Fruit fly (Drosophila melanogaster) whole organism, embryonic: ENCODE data around the gene CG15717.

Experiments
- Antp ChIP-seq: fragments of 200-800 bp; sonication (Bioruptor generic); optimal IDR thresholded peaks from 3 replicates; lab custom pipeline; 2016; ENCODE audit warnings: missing biosample characterization, missing genetic modification characterization
- Awh ChIP-seq: fragments of 200-800 bp; sonication (Bioruptor generic); IDR thresholded peaks from 2 replicates; pipeline ENCODE4, ENCODE4 v1.3.6; 2022; ENCODE audit warnings: missing biosample characterization, missing genetic modification characterization
- Blimp-1 ChIP-seq: fragments of 200-800 bp; sonication (Bioruptor generic); optimal IDR thresholded peaks from 3 replicates; lab custom pipeline; 2018; ENCODE audit warnings: missing biosample characterization, missing genetic modification characterization, mild to moderate bottlenecking, moderate library complexity, missing genetic modification reagents
- CG10147 ChIP-seq: fragments of 200-800 bp; sonication (Bioruptor generic); optimal IDR thresholded peaks from 2 replicates; lab custom pipeline; 2019; ENCODE audit warnings: missing biosample characterization, mild to moderate bottlenecking, missing genetic modification characterization, moderate library complexity
- CG1024 ChIP-seq: fragments of 200-800 bp; sonication (Bioruptor generic); IDR thresholded peaks from 2 replicates; pipeline ENCODE4 v1.3.6; 2022; ENCODE audit warnings: missing biosample characterization, missing genetic modification characterization
- CG11398 ChIP-seq: fragments of 200-800 bp; sonication (Bioruptor generic); optimal IDR thresholded peaks from 2 replicates; lab custom pipeline; 2016; ENCODE audit warnings: missing biosample characterization, missing genetic modification characterization
- CG12104 ChIP-seq: fragments of 200-800 bp; sonication (Bioruptor generic); optimal IDR thresholded peaks from 3 replicates; lab custom pipeline; 2016; ENCODE audit warnings: missing biosample characterization, missing genetic modification characterization
- CG13894 ChIP-seq: fragments of 200-800 bp; sonication (Bioruptor generic); optimal IDR thresholded peaks from 3 replicates; lab custom pipeline; 2018; ENCODE audit warnings: missing biosample characterization, mild to moderate bottlenecking, missing genetic modification characterization, moderate library complexity
- CG2199 ChIP-seq: fragments of 200-800 bp; sonication (Bioruptor generic); IDR thresholded peaks from 3 replicates; pipeline ENCODE4 v1.3.6; 2022; ENCODE audit warnings: missing biosample characterization, missing genetic modification characterization
- CG2889 ChIP-seq: fragments of 200-800 bp; sonication (Bioruptor generic); IDR thresholded peaks from 3 replicates; pipeline ENCODE4 v1.3.6; 2022; ENCODE audit warnings: missing biosample characterization, missing genetic modification characterization
- CG32532 ChIP-seq: fragments of 200-800 bp; sonication (Bioruptor generic); IDR thresholded peaks from 2 replicates; pipeline ENCODE4 v1.3.6; 2022; ENCODE audit warnings: missing biosample characterization, missing genetic modification characterization
- CG33557 ChIP-seq: fragments of 200-800 bp; sonication (Bioruptor generic); optimal IDR thresholded peaks from 2 replicates; lab custom pipeline; 2019; ENCODE audit warnings: missing biosample characterization, mild to moderate bottlenecking, missing genetic modification characterization, moderate library complexity
- CG4282 ChIP-seq: fragments of 200-800 bp; sonication (Bioruptor generic); optimal IDR thresholded peaks from 2 replicates; lab custom pipeline; 2016; ENCODE audit warnings: missing biosample characterization, missing genetic modification characterization
- CG9215 ChIP-seq: fragments of 200-800 bp; sonication (Bioruptor generic); IDR thresholded peaks from 2 replicates; pipeline ENCODE4 v1.3.6; 2022; ENCODE audit warnings: missing biosample characterization, missing genetic modification characterization
- CG9727 ChIP-seq: fragments of 200-800 bp; sonication (Bioruptor generic); optimal IDR thresholded peaks from 3 replicates; lab custom pipeline; 2017; ENCODE audit warnings: missing biosample characterization, mild to moderate bottlenecking, missing genetic modification characterization
- CG9932 ChIP-seq: fragments of 200-800 bp; sonication (Bioruptor generic); IDR thresholded peaks from 2 replicates; pipeline ENCODE4 v1.3.6; 2022; ENCODE audit warnings: missing biosample characterization, missing genetic modification characterization
- CTCF ChIP-seq: fragments of 200-800 bp; sonication (Bioruptor generic); optimal IDR thresholded peaks from 2 replicates; lab custom pipeline; 2017; ENCODE audit warnings: missing biosample characterization, mild to moderate bottlenecking, missing genetic modification characterization, moderate library complexity
- D19A ChIP-seq: fragments of 200-800 bp; optimal IDR thresholded peaks from 3 replicates; lab custom pipeline; 2019; ENCODE audit warnings: missing biosample characterization, mild to moderate bottlenecking, missing genetic modification characterization, moderate library complexity
- Deaf1 ChIP-seq: fragments of 200-800 bp; optimal IDR thresholded peaks from 3 replicates; lab custom pipeline; 2019; ENCODE audit warnings: missing biosample characterization, mild to moderate bottlenecking, missing genetic modification characterization, moderate library complexity
- Dip3 ChIP-seq: fragments of 200-800 bp; sonication (Bioruptor generic); optimal IDR thresholded peaks from 3 replicates; lab custom pipeline; 2016; ENCODE audit warnings: missing biosample characterization, missing genetic modification characterization
- E2f2 ChIP-seq: fragments of 200-800 bp; sonication (Bioruptor generic); IDR thresholded peaks from 2 replicates; pipeline ENCODE4 v1.3.6; 2022; ENCODE audit warnings: missing biosample characterization, missing genetic modification characterization
- HLH4C ChIP-seq: fragments of 200-800 bp; sonication (Bioruptor generic); IDR thresholded peaks from 3 replicates; pipeline ENCODE4 v1.3.6; 2022; ENCODE audit warnings: missing biosample characterization, missing genetic modification characterization; ENCODE audit not compliant: partially characterized antibody
- HLHmδ ChIP-seq: fragments of 200-800 bp; sonication (Bioruptor generic); optimal IDR thresholded peaks from 2 replicates; lab custom pipeline; 2018; ENCODE audit warnings: missing biosample characterization, mild to moderate bottlenecking, missing genetic modification characterization, moderate library complexity
- Hand ChIP-seq: fragments of 200-800 bp; sonication (Bioruptor generic); optimal IDR thresholded peaks from 2 replicates; lab custom pipeline; 2017; ENCODE audit warnings: mild to moderate bottlenecking, missing biosample characterization, missing genetic modification reagents, missing genetic modification characterization
- Hmr ChIP-seq: fragments of 200-800 bp; sonication (Bioruptor generic); optimal IDR thresholded peaks from 3 replicates; lab custom pipeline; 2017; ENCODE audit warnings: mild to moderate bottlenecking, missing biosample characterization, missing genetic modification reagents, missing genetic modification characterization
- MBD-R2 ChIP-seq: fragments of 200-800 bp; sonication (Bioruptor generic); IDR thresholded peaks from 2 replicates; pipeline ENCODE4 v1.3.6; 2022; ENCODE audit warnings: missing biosample characterization, missing genetic modification characterization
- Med ChIP-seq: fragments of 200-800 bp; sonication (Bioruptor generic); peaks from one replicate; lab custom pipeline; 2016; ENCODE audit warnings: missing biosample characterization, missing genetic modification characterization, mild to moderate bottlenecking, inconsistent platforms, moderate library complexity
- NFAT ChIP-seq: fragments of 200-800 bp; sonication (Bioruptor generic); IDR thresholded peaks from 2 replicates; pipeline ENCODE4 v1.3.6; 2022; ENCODE audit warnings: missing biosample characterization, missing genetic modification characterization
- Stat92E ChIP-seq, 3 experiments: fragments of >200 bp in 2 of 3; fragments of 200-800 bp in 1 of 3; sonication (Bioruptor generic) in 1 of 3; optimal IDR thresholded peaks; 2 replicates each; lab custom pipeline; 2017 to 2019; ENCODE audit warnings: missing biosample characterization in 3 of 3, missing genetic modification characterization in 3 of 3, mild to moderate bottlenecking in 1 of 3, moderate library complexity in 1 of 3
- TFAM ChIP-seq: fragments of 200-800 bp; sonication (Bioruptor generic); optimal IDR thresholded peaks from 2 replicates; lab custom pipeline; 2017; ENCODE audit warnings: missing biosample characterization, missing genetic modification characterization, inconsistent platforms
- emc ChIP-seq: fragments of 200-800 bp; sonication (Bioruptor generic); optimal IDR thresholded peaks from 2 replicates; lab custom pipeline; 2016; ENCODE audit warnings: missing biosample characterization, missing genetic modification characterization
- fd96Cb ChIP-seq: fragments of 200-800 bp; sonication (Bioruptor generic); optimal IDR thresholded peaks from 2 replicates; lab custom pipeline; 2018; ENCODE audit warnings: missing biosample characterization, mild to moderate bottlenecking, missing genetic modification characterization, moderate library complexity
- gem ChIP-seq: fragments of 200-800 bp; sonication (Bioruptor generic); optimal IDR thresholded peaks from 2 replicates; lab custom pipeline; 2019; ENCODE audit warnings: missing biosample characterization, mild to moderate bottlenecking, missing genetic modification characterization, moderate library complexity
- hb ChIP-seq: fragments of 200-800 bp; sonication (Bioruptor generic); IDR thresholded peaks from 3 replicates; pipeline ENCODE4 v1.3.6; 2022; ENCODE audit warnings: missing biosample characterization, missing genetic modification characterization; ENCODE audit not compliant: partially characterized antibody
- inv ChIP-seq: fragments of 200-800 bp; sonication (Bioruptor generic); IDR thresholded peaks from 2 replicates; pipeline ENCODE4 v1.3.6; 2022; ENCODE audit warnings: missing biosample characterization, missing genetic modification characterization; ENCODE audit not compliant: partially characterized antibody
- kay ChIP-seq: fragments of 200-800 bp; sonication (Bioruptor generic); optimal IDR thresholded peaks from 2 replicates; lab custom pipeline; 2016; ENCODE audit warnings: missing biosample characterization, missing genetic modification characterization
- luna ChIP-seq: fragments of 200-800 bp; sonication (Bioruptor generic); optimal IDR thresholded peaks from 2 replicates; lab custom pipeline; 2016; ENCODE audit warnings: missing biosample characterization, missing genetic modification characterization
- mld ChIP-seq: fragments of 200-800 bp; sonication (Bioruptor generic); IDR thresholded peaks from 3 replicates; pipeline ENCODE4 v1.3.6; 2022; ENCODE audit warnings: missing biosample characterization, missing genetic modification characterization; ENCODE audit not compliant: partially characterized antibody
- onecut ChIP-seq: fragments of 200-800 bp; sonication (Bioruptor generic); IDR thresholded peaks from 2 replicates; pipeline ENCODE4 v1.3.6; 2022; ENCODE audit warnings: missing biosample characterization, missing genetic modification characterization
- pfk ChIP-seq: fragments of 200-800 bp; sonication (Bioruptor generic); optimal IDR thresholded peaks from 2 replicates; lab custom pipeline; 2018; ENCODE audit warnings: missing biosample characterization, mild to moderate bottlenecking, missing genetic modification characterization, moderate library complexity
- pzg ChIP-seq: fragments of 200-800 bp; sonication (Bioruptor generic); optimal IDR thresholded peaks from 3 replicates; lab custom pipeline; 2018; ENCODE audit warnings: missing biosample characterization, mild to moderate bottlenecking, missing genetic modification characterization, moderate library complexity
- repo ChIP-seq: fragments of 200-800 bp; sonication (Bioruptor generic); optimal IDR thresholded peaks from 2 replicates; lab custom pipeline; 2016; ENCODE audit warnings: missing biosample characterization, missing genetic modification characterization
- sima ChIP-seq: fragments of 200-800 bp; sonication (Bioruptor generic); optimal IDR thresholded peaks from 2 replicates; lab custom pipeline; 2016; ENCODE audit warnings: missing biosample characterization, missing genetic modification characterization
- slbo ChIP-seq: fragments of 200-800 bp; sonication (Bioruptor generic); IDR thresholded peaks from 2 replicates; pipeline ENCODE4 v1.3.6; 2022; ENCODE audit warnings: missing biosample characterization, missing genetic modification characterization
- slp2 ChIP-seq: fragments of 200-800 bp; sonication (Bioruptor generic); optimal IDR thresholded peaks from 2 replicates; lab custom pipeline; 2016; ENCODE audit warnings: missing biosample characterization, missing genetic modification characterization
- sr ChIP-seq: fragments of 200-800 bp; sonication (Bioruptor generic); IDR thresholded peaks from 3 replicates; pipeline ENCODE4 v1.3.6; 2022; ENCODE audit warnings: missing biosample characterization, missing genetic modification characterization
- sug ChIP-seq: fragments of 200-800 bp; optimal IDR thresholded peaks from 2 replicates; lab custom pipeline; 2019; ENCODE audit warnings: missing biosample characterization, mild to moderate bottlenecking, missing genetic modification characterization, moderate library complexity
- tx ChIP-seq: fragments of 200-800 bp; sonication (Bioruptor generic); optimal IDR thresholded peaks from 2 replicates; lab custom pipeline; 2016; ENCODE audit warnings: missing biosample characterization, missing genetic modification characterization
- wek ChIP-seq: fragments of 200-800 bp; sonication (Bioruptor generic); optimal IDR thresholded peaks from 3 replicates; lab custom pipeline; 2018; ENCODE audit warnings: missing biosample characterization, mild to moderate bottlenecking, missing genetic modification characterization, moderate library complexity

CG15717 gene

dm6 chrX:13112238-13112829 is 16.4 kb upstream of the CG15717 start, which contains the start of gene Chpf (continued):
- TF ChIP-seq D19A (tag; lab: Kevin White, UChicago) (no peak), CTCF (GFP tag; lab: Kevin White, UChicago) (no peak), CG33557 (GFP tag; lab: Kevin White, UChicago) (no peak), HLHmδ (GFP tag; lab: Kevin White, UChicago) (no peak), CG4282 (GFP tag; lab: Kevin White, UChicago) (no peak), Hand (no peak), fd96Cb (no peak), Med (GFP tag; lab: Kevin White, UChicago) (peak; percentile 87), CG9215 (GFP tag; lab: Robert Waterston, UW) (no peak), slp2 (no peak), tx (GFP tag; lab: Kevin White, UChicago) (no peak), NFAT (GFP tag; lab: Robert Waterston, UW) (0 out of 2 replicates have a peak, but pooled peaks have one; percentile 20), repo (no peak), sima (GFP tag; lab: Kevin White, UChicago) (no peak), CG2199 (no peak), CG9932 (GFP tag; lab: Robert Waterston, UW) (peak; percentile 49; the same call in 1 of the 2 replicates), HLH4C (GFP tag; lab: Robert Waterston, UW) (peak; percentile 86), Hmr (no peak), sr (GFP tag; lab: Robert Waterston, UW) (no peak), CG9727 (GFP tag; lab: Kevin White, UChicago) (no peak), CG32532 (no peak; the same call in 1 of the 2 replicates), gem (no peak), onecut (GFP tag; lab: Robert Waterston, UW) (no peak), Deaf1 (tag; lab: Kevin White, UChicago) (no peak), inv (GFP tag; lab: Robert Waterston, UW) (peak; percentile 79), E2f2 (GFP tag; lab: Robert Waterston, UW) (peak; percentile 81), Dip3 (GFP tag; lab: Kevin White, UChicago) (no peak), Stat92E (GFP tag; optimal IDR thresholded peaks at IDR 0.05; lab: Kevin White, UChicago) (no peak), wek (no peak), CG13894 (no peak), luna (GFP tag; lab: Kevin White, UChicago) (no peak), TFAM (no peak), CG2889 (GFP tag; lab: Robert Waterston, UW) (no peak), sug (no peak), pzg (GFP tag; lab: Kevin White, UChicago) (peak; percentile 53), CG10147 (GFP tag; lab: Kevin White, UChicago) (no peak), CG12104 (GFP tag; lab: Kevin White, UChicago) (no peak), hb (GFP tag; lab: Robert Waterston, UW) (peak; percentile 84), emc (GFP tag; lab: Kevin White, UChicago) (no peak), Antp (GFP tag; lab: Kevin White, UChicago) (no peak), MBD-R2 (GFP tag; lab: Robert Waterston, UW) (no peak), slbo (peak; percentile 50; the same call in 1 of the 2 replicates), pfk (GFP tag; lab: Kevin White, UChicago) (no peak), mld (GFP tag; lab: Robert Waterston, UW) (peak; percentile 59; the same call in 2 of the 3 replicates), Awh (no peak), Blimp-1 (GFP tag; lab: Kevin White, UChicago) (no peak), CG1024 (GFP tag; lab: Robert Waterston, UW) (no peak), CG11398 (no peak), kay (GFP tag; lab: Kevin White, UChicago) (no peak)
